Worm (Caenorhabditis elegans) whole organism, late embryonic: Measurements from ENCODE around the gene mrpl-20.

Experiments
- C08G9.2 ChIP-seq: sonication (generic microtip); optimal IDR thresholded peaks from 2 replicates; lab custom pipeline; 2016; ENCODE audit warnings: mild to moderate bottlenecking, missing genetic modification characterization, moderate library complexity, missing compliant biosample characterization
- C38D4.7 ChIP-seq: fragments of 200-800 bp; sonication (Bioruptor generic); optimal IDR thresholded peaks from 2 replicates; lab custom pipeline; 2018; ENCODE audit warnings: mild to moderate bottlenecking, missing genetic modification characterization, moderate library complexity, missing compliant biosample characterization
- F13H6.1 ChIP-seq: sonication (generic microtip); optimal IDR thresholded peaks from 2 replicates; lab custom pipeline; 2016; ENCODE audit warnings: missing genetic modification characterization, missing compliant biosample characterization
- K09A11.1 ChIP-seq: sonication (generic microtip); optimal IDR thresholded peaks from 2 replicates; lab custom pipeline; 2017; ENCODE audit warnings: antibody characterized with exemption, mild to moderate bottlenecking, missing genetic modification characterization, missing compliant biosample characterization; ENCODE audit not compliant: insufficient read depth
- ahr-1 ChIP-seq: sonication (generic microtip); optimal IDR thresholded peaks from 2 replicates; lab custom pipeline; 2016; ENCODE audit warnings: missing genetic modification characterization, missing compliant biosample characterization
- ama-1 ChIP-seq: fragments of 150-350 bp; optimal IDR thresholded peaks from 2 replicates; lab custom pipeline; 2014
- ceh-14 ChIP-seq: sonication (generic microtip); optimal IDR thresholded peaks from 2 replicates; lab custom pipeline; 2016; ENCODE audit warnings: missing genotype, missing genetic modification characterization, missing compliant biosample characterization
- ceh-19 ChIP-seq: fragments of 200-800 bp; sonication (Bioruptor generic); optimal IDR thresholded peaks from 2 replicates; lab custom pipeline; 2018; ENCODE audit warnings: mild to moderate bottlenecking, missing genetic modification characterization, missing compliant biosample characterization
- ceh-2 ChIP-seq: sonication (generic microtip); optimal IDR thresholded peaks from 2 replicates; lab custom pipeline; 2016; ENCODE audit warnings: missing genotype, missing genetic modification characterization, missing compliant biosample characterization
- ceh-24 ChIP-seq: sonication (generic microtip); optimal IDR thresholded peaks from 2 replicates; lab custom pipeline; 2016; ENCODE audit warnings: mild to moderate bottlenecking, missing genetic modification characterization, missing compliant biosample characterization
- ceh-31 ChIP-seq: sonication (generic microtip); optimal IDR thresholded peaks from 2 replicates; lab custom pipeline; 2016; ENCODE audit warnings: missing genetic modification characterization, missing compliant biosample characterization
- ceh-45 ChIP-seq: fragments of 200-800 bp; sonication (Bioruptor generic); IDR thresholded peaks from 2 replicates; pipeline ENCODE4 v1.3.6; 2022; ENCODE audit warnings: missing genetic modification reagents, missing genetic modification characterization, missing compliant biosample characterization
- ceh-6 ChIP-seq: fragments of 200-800 bp; sonication (Bioruptor generic); optimal IDR thresholded peaks from 2 replicates; lab custom pipeline; 2018; ENCODE audit warnings: mild to moderate bottlenecking, missing genetic modification characterization, missing compliant biosample characterization
- ceh-9 ChIP-seq: sonication (generic microtip); optimal IDR thresholded peaks from 2 replicates; lab custom pipeline; 2016; ENCODE audit warnings: mild to moderate bottlenecking, missing genetic modification characterization, inconsistent platforms, missing compliant biosample characterization
- che-1 ChIP-seq: sonication (generic microtip); optimal IDR thresholded peaks from 2 replicates; lab custom pipeline; 2016; ENCODE audit warnings: mild to moderate bottlenecking, missing genetic modification characterization, missing compliant biosample characterization
- dmd-4 ChIP-seq: sonication (generic microtip); optimal IDR thresholded peaks from 2 replicates; lab custom pipeline; 2016; ENCODE audit warnings: borderline replicate concordance, missing genetic modification characterization, missing compliant biosample characterization
- dve-1 ChIP-seq: sonication (generic microtip); optimal IDR thresholded peaks from 2 replicates; lab custom pipeline; 2017; ENCODE audit warnings: antibody characterized with exemption, mild to moderate bottlenecking, missing genetic modification characterization, missing compliant biosample characterization
- elt-2 ChIP-seq: sonication (generic microtip); optimal IDR thresholded peaks from 2 replicates; lab custom pipeline; 2016; ENCODE audit warnings: missing genetic modification reagents, missing genetic modification characterization, missing compliant biosample characterization
- elt-4 ChIP-seq: sonication (generic microtip); optimal IDR thresholded peaks from 2 replicates; lab custom pipeline; 2016; ENCODE audit warnings: missing genetic modification characterization, missing compliant biosample characterization
- ets-4 ChIP-seq: sonication (generic microtip); optimal IDR thresholded peaks from 2 replicates; lab custom pipeline; 2016; ENCODE audit warnings: missing genetic modification characterization, missing compliant biosample characterization
- gmeb-2 ChIP-seq: sonication (generic microtip); optimal IDR thresholded peaks from 2 replicates; lab custom pipeline; 2016; ENCODE audit warnings: missing genetic modification characterization, inconsistent platforms, missing compliant biosample characterization
- hlh-30 ChIP-seq: sonication (generic microtip); optimal IDR thresholded peaks from 2 replicates; lab custom pipeline; 2017; ENCODE audit warnings: antibody characterized with exemption, missing genetic modification characterization, missing compliant biosample characterization; ENCODE audit not compliant: insufficient read depth
- hlh-6 ChIP-seq: sonication (generic microtip); optimal IDR thresholded peaks from 2 replicates; lab custom pipeline; 2016; ENCODE audit warnings: missing genotype, missing genetic modification characterization, missing compliant biosample characterization
- lim-6 ChIP-seq: sonication (generic microtip); optimal IDR thresholded peaks from 2 replicates; lab custom pipeline; 2016; ENCODE audit warnings: missing genetic modification characterization, missing compliant biosample characterization
- lin-11 ChIP-seq: fragments of 200-800 bp; sonication (Bioruptor generic); optimal IDR thresholded peaks from 2 replicates; lab custom pipeline; 2018; ENCODE audit warnings: mild to moderate bottlenecking, missing genetic modification characterization, missing compliant biosample characterization
- madf-2 ChIP-seq: sonication (generic microtip); optimal IDR thresholded peaks from 2 replicates; lab custom pipeline; 2017; ENCODE audit warnings: missing genetic modification characterization, missing compliant biosample characterization
- mec-3 ChIP-seq: sonication (generic microtip); optimal IDR thresholded peaks from 2 replicates; lab custom pipeline; 2016; ENCODE audit warnings: borderline replicate concordance, missing genetic modification characterization, missing compliant biosample characterization
- nfya-1 ChIP-seq: sonication (generic microtip); optimal IDR thresholded peaks from 2 replicates; lab custom pipeline; 2017; ENCODE audit warnings: missing genetic modification characterization, mild to moderate bottlenecking, missing compliant biosample characterization, antibody characterized with exemption, moderate library complexity
- nhr-11 ChIP-seq: fragments of 150-350 bp; optimal IDR thresholded peaks from 2 replicates; lab custom pipeline; 2014; ENCODE audit warnings: missing biosample characterization, missing genetic modification characterization
- nhr-232 ChIP-seq: sonication (generic microtip); optimal IDR thresholded peaks from 2 replicates; lab custom pipeline; 2016; ENCODE audit warnings: missing genetic modification characterization, missing compliant biosample characterization
- npax-4 ChIP-seq: sonication (generic microtip); optimal IDR thresholded peaks from 2 replicates; lab custom pipeline; 2016; ENCODE audit warnings: missing genetic modification characterization, missing compliant biosample characterization
- odd-2 ChIP-seq: sonication (generic microtip); optimal IDR thresholded peaks from 2 replicates; lab custom pipeline; 2017; ENCODE audit warnings: antibody characterized with exemption, mild to moderate bottlenecking, missing genetic modification characterization, missing compliant biosample characterization
- pha-4 ChIP-seq: fragments of 150-350 bp; optimal IDR thresholded peaks from 2 replicates; lab custom pipeline; 2018; ENCODE audit warnings: missing biosample characterization, missing genetic modification reagents, missing genetic modification characterization
- sdc-2 ChIP-seq: sonication (generic microtip); optimal IDR thresholded peaks from 2 replicates; lab custom pipeline; 2016; ENCODE audit warnings: missing genotype, missing genetic modification characterization, missing compliant biosample characterization
- sox-4 ChIP-seq: sonication (generic microtip); optimal IDR thresholded peaks from 2 replicates; lab custom pipeline; 2017; ENCODE audit warnings: mild to moderate bottlenecking, missing genetic modification characterization, inconsistent platforms, missing compliant biosample characterization
- tbx-2 ChIP-seq: sonication (generic microtip); optimal IDR thresholded peaks from 2 replicates; lab custom pipeline; 2016; ENCODE audit warnings: missing genetic modification characterization, missing compliant biosample characterization
- tbx-7 ChIP-seq: sonication (generic microtip); optimal IDR thresholded peaks from 2 replicates; lab custom pipeline; 2016; ENCODE audit warnings: missing genotype, missing genetic modification characterization, missing compliant biosample characterization
- ttx-3 ChIP-seq: sonication (generic microtip); optimal IDR thresholded peaks from 2 replicates; lab custom pipeline; 2016; ENCODE audit warnings: missing genetic modification reagents, missing genetic modification characterization, missing compliant biosample characterization
- unc-42 ChIP-seq: sonication (generic microtip); optimal IDR thresholded peaks from 2 replicates; lab custom pipeline; 2016; ENCODE audit warnings: missing genotype, missing genetic modification characterization, missing compliant biosample characterization
- ztf-16 ChIP-seq: sonication (generic microtip); optimal IDR thresholded peaks from 2 replicates; lab custom pipeline; 2017; ENCODE audit warnings: missing genetic modification characterization, missing compliant biosample characterization

mrpl-20 gene

DNA sequence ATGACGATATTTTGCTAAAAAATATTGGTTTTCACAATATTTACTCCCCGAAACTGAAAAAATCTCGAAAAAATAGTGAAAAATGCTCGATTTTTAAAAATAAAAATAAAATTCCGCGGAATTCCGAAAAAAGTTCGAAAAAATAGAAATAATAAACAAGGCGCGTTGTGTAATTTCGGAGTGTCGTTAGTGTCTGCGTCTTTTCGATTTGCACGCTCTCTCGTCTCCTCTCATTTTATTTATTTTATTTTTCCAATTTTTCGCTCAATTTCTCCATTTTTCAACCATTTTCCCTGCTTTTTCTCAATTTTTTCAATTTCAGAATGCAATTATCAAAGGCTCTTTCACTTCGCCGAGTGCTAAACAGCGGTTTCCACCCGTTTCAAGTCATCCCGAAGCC, at the start of gene mrpl-20:
Gene mrpl-20 (plus strand): TSS at position 323 of the 400 bp plus-strand sequence.
- no peak for TF ChIP-seq tbx-2 (tag; lab: Kevin White, UChicago)

DNA sequence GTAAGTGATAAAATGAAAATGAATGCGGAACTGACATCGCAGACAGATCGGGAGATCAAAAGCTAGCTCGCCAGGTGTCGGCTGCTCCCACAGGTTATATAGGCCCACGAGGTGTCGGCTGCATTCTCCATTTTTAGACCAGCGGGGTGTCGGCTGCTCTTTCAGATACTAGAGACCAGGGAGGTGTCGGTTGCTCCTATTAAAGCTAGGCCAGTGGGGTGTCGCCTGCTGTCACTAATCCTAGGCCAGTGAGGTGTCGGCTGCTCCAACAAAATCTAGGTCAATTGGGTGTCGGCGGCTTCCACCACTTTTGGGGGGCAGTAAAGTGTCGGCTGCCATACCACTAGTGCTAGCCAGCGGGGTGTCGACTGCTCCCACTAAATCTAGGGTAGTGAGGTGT, 48.2 kb upstream of the mrpl-20 start:
- no peak for TF ChIP-seq hlh-6 (tag; lab: Kevin White, UChicago)
- TF ChIP-seq elt-2 (tag; lab: Kevin White, UChicago), result no peak
- no peak for TF ChIP-seq C08G9.2 (tag; lab: Kevin White, UChicago)
- no peak for TF ChIP-seq nfya-1
- no peak for TF ChIP-seq lin-11 (tag; lab: Kevin White, UChicago)
- no peak for TF ChIP-seq ceh-14 (tag; lab: Kevin White, UChicago)
- TF ChIP-seq ahr-1 (tag; lab: Kevin White, UChicago), result no peak
- no peak for TF ChIP-seq madf-2 (tag; lab: Kevin White, UChicago)
- no peak for TF ChIP-seq ets-4 (tag; lab: Kevin White, UChicago)

DNA sequence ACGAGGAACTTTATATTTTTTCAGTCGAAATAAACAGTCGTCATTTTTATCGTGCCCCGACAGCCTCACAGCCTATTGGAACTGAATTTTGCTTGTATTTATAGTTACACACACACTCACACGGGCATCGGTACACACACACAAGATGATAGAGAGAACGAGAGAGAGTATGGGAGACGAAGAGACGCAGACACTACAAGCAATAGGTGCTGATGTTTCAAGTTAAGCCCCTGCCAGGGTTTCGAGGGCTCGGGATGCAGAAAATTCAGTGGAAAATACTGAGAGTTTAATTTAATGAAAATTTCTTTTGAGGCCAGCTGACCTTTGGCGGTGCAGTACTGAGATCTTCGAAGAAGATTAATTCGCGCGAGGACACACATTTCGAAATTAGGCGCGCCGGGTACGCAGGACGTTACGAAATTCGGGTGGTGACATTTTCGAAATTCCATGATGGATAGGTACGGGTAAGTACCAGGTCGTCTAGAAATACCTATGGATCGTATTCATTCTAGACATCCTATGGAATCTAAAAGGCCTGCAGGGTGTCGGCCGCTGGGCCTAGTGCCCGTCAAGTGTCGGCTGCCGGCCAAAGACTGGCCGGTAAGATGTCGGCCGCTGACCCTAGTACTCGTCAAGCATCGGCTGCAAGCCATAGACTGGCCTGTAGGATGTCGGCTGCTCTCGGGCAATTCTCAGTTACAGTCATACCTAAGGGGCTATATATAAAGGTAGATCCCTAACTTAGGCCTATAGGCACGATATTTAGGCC, 47.4 kb upstream of the mrpl-20 start:
- TF ChIP-seq nhr-232 (tag; lab: Kevin White, UChicago) (no peak), elt-4 (tag; lab: Kevin White, UChicago) (no peak), ceh-19 (GFP tag; lab: Kevin White, UChicago) (no peak), tbx-7 (tag; lab: Kevin White, UChicago) (no peak), ceh-14 (tag; lab: Kevin White, UChicago) (no peak), unc-42 (tag; lab: Kevin White, UChicago) (no peak), hlh-30 (tag; lab: Kevin White, UChicago) (no peak), ztf-16 (tag; lab: Kevin White, UChicago) (no peak), nhr-11 (no peak), ceh-31 (no peak), ceh-45 (GFP tag; lab: Robert Waterston, UW) (no peak)
- TF ChIP-seq, all 69 proteins: peak for 0

DNA sequence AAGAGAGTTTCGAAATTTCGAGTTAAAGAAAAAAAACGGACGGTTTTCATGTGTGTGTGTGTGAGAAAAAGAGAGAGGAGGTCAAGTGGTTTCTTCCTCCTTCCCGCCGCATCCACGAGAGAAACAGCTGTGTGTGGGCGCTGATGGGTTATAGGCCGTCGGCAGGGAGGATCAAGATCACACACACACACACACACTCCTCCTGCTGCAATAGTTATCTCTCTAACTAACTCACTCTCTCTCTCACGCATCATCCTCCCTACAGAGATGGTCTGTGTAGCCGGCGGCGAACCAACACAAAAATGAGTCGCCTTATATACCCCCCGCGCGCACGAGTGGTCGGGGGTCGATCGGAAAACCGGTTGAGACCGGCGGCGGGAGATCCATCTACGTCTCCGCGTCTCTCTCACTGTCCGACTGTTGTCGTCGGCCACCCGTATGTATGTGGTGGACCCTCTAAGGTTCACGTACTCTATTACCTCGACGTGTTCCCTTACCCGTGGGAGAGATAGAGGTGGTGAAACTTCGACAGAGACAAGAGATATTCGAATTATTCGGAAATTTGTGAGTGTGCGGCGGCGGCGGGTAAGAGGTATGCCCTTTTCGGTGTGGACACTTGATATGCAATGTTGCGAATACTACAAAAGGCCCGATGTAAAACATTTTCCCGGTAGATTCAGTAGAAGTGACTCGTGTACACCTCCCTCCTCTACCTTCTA, 46.5 kb upstream of the mrpl-20 start:
- TF ChIP-seq ceh-31 (peak; percentile 72), ceh-24 (tag; lab: Kevin White, UChicago) (no peak), pha-4 (tag; lab: Kevin White, UChicago) (no peak), C38D4.7 (GFP tag; lab: Kevin White, UChicago) (no peak), mec-3 (tag; lab: Kevin White, UChicago) (no peak), elt-2 (tag; lab: Kevin White, UChicago) (no peak), sdc-2 (no peak), ceh-2 (peak; percentile 26), dmd-4 (no peak), ahr-1 (tag; lab: Kevin White, UChicago) (no peak), che-1 (no peak), ttx-3 (tag; lab: Kevin White, UChicago) (no peak), K09A11.1 (tag; lab: Kevin White, UChicago) (peak; percentile 58), npax-4 (no peak), unc-42 (tag; lab: Kevin White, UChicago) (no peak), dve-1 (tag; lab: Kevin White, UChicago) (peak; percentile 48), lim-6 (no peak), gmeb-2 (tag; lab: Kevin White, UChicago) (no peak), lin-11 (tag; lab: Kevin White, UChicago) (no peak), ztf-16 (tag; lab: Kevin White, UChicago) (peak; percentile 36), sox-4 (tag; lab: Kevin White, UChicago) (no peak), C08G9.2 (tag; lab: Kevin White, UChicago) (no peak), ama-1 (lab: Kevin White, UChicago) (no peak), hlh-30 (tag; lab: Kevin White, UChicago) (peak; percentile 70), elt-4 (tag; lab: Kevin White, UChicago) (no peak), ceh-19 (GFP tag; lab: Kevin White, UChicago) (no peak), ceh-6 (GFP tag; lab: Kevin White, UChicago) (no peak), ceh-14 (tag; lab: Kevin White, UChicago) (peak; percentile 0), nfya-1 (peak; percentile 44), tbx-2 (tag; lab: Kevin White, UChicago) (peak; percentile 81), F13H6.1 (peak; percentile 69), nhr-232 (tag; lab: Kevin White, UChicago) (no peak), odd-2 (tag; lab: Kevin White, UChicago) (no peak), nhr-11 (no peak), tbx-7 (tag; lab: Kevin White, UChicago) (no peak), ceh-9 (tag; lab: Kevin White, UChicago) (no peak)
